Worm (Caenorhabditis elegans): ENCODE data around the gene F54G2.1.

Gene F54G2.1

DNA sequence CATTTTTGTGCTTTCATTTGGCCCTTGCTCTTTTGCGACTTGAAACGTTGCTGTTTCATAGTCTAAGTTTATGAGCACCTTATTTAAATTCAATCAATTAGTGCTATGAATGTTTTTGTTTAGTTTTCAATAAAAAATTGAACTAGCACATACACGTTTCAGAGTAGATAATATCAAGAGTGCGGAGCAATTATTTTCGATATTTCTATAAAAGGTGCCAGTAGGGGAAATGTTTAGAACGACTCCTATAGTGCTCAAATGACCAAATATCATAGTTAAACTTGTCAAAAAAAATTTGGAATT is 68.5 kb downstream of the F54G2.1 start (continued):
- TF ChIP-seq hrde-1 (tag; optimal IDR thresholded peaks at IDR 0.05; ENCODE audit: borderline replicate concordance) = no peak

DNA sequence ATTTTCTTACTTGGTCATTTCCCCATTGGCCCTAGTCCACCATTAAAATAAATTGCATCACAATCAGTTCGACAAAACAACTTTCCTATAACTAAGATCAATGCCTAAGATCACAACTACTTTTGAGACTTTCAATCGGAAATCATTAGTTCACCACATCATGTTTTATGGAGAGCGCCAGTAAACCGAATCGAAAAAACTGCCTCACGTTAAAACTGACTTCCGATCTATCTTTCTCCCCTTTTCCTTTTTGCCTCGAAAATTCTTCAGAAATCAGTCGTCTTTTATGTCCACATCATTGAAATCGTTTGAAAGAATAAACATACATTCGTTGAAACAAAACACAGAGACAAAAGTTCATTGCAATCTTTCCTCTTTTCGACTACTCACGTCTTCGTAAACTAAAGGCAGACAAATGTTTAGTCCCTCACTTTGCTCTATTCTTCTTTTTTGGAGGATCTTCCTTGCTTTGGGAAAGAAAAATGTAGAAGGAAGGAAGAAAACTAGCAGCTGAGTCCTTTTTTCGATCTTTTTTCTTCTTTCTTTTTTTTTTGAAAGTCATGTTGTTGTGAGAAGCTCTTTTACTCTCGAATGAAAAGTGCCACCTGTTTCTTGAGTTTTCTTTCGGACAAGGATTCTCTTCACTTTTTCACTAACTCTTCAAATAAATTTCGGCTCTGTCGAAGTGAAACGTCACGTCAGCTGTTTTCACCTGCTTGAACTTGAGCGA is 69.0 kb downstream of the F54G2.1 start:
- no peak for TF ChIP-seq attf-5 (GFP tag; optimal IDR thresholded peaks at IDR 0.05)
- peak; percentile 4 for TF ChIP-seq lin-40 (tag; optimal IDR thresholded peaks at IDR 0.05)
- TF ChIP-seq zim-3 (tag; optimal IDR thresholded peaks at IDR 0.05) = no peak

DNA sequence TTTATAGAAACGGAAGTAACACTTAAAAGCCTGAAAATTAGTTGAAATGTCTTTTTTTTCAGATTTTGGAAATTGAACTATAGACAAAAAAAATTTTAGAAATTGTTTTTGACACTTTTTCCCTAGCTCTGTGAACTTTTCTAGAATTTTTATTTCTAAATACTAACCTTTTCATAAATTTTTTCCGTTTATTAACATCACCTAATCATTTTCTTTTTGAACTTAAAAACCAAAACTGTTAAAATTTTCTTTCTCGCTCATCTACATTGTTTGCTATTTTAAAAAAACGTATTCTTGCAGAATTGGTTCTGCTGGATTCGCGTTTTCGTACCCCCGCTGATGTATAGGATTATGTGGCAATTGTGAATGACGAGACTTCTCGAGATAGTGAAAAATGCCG is 70.5 kb downstream of the F54G2.1 start, which contains the start of the genes nhr-40 and T03G6.7:
nhr-40 (plus strand) TSS at position 301 of the 400 bp plus-strand sequence.
T03G6.7 (plus strand) TSS at position 337 of the 400 bp plus-strand sequence.
- TF ChIP-seq K12H6.12 (tag; optimal IDR thresholded peaks at IDR 0.05) (no peak), ceh-27 (GFP tag; optimal IDR thresholded peaks at IDR 0.05) (no peak), mxl-1 (tag; optimal IDR thresholded peaks at IDR 0.05) (no peak), nhr-120 (GFP tag; IDR thresholded peaks at IDR 0.05) (no peak), F55B11.4 (tag; optimal IDR thresholded peaks at IDR 0.05; ENCODE audit: borderline replicate concordance, insufficient read depth) (no peak)

DNA sequence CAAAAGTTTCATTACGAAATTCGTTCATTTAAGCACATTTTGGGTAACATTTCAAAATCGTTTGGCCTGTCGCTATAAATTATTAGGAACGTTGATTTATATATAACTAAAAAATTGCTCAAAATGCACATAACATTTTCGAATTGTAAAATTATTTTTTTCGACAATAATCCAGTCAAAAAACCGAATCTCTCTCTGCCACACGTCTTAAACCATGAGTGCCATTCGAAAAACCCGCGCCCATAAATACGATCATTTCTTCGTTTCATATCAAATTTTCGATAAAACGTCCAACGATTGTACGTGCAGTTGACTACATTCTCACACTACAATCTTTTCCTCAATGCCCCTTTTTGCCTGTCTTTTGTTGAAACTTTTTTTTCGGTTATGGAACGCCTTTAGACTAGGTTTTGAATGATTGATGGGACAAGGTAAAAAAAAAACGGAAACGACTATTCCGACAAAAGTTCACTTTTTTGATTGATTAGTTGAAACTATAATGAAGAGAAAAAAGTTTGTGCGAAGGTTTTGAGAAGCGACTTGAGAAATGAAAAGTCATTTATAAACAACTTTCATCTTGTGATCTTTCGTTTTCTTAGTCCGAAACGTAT is 71.4 kb downstream of the F54G2.1 start:
- TF ChIP-seq B0035.1 (tag; optimal IDR thresholded peaks at IDR 0.05) = no peak
- peak; percentile 63 for TF ChIP-seq lin-40 (tag; optimal IDR thresholded peaks at IDR 0.05)
- TF ChIP-seq nhr-80 (tag; optimal IDR thresholded peaks at IDR 0.05) = peak; percentile 68

DNA sequence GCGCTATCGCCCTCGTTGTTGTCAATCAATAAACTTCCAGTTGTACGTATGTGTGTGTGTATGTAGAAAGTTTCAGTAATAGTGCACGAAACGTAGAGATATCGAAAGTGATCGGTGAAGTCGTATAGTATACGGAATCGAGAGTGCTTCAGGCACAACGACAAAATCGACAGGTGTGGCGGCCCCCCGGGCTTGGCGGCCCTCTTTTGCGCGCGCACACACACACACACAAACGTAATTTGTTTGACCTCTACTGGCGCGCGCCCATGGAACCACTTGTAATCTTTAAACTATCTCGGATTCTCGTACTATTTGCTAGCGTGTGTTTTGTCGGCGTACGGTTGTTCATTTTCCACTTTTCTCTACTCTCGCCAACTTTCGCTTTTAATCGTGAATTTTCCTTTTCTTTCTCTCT is 72.6 kb downstream of the F54G2.1 start:
- TF ChIP-seq hrde-1 (tag; optimal IDR thresholded peaks at IDR 0.05; ENCODE audit: borderline replicate concordance) (no peak), hsf-1 (GFP tag; IDR thresholded peaks at IDR 0.05) (no peak), nhr-179 (tag; optimal IDR thresholded peaks at IDR 0.05) (no peak), ceh-27 (GFP tag; optimal IDR thresholded peaks at IDR 0.05) (peak; percentile 69), repo-1 (tag; optimal IDR thresholded peaks at IDR 0.05) (no peak), pbrm-1 (GFP tag; IDR thresholded peaks at IDR 0.05) (0 out of 2 replicates have a peak, but pooled peaks have one; percentile 21), rcor-1 (GFP tag; IDR thresholded peaks at IDR 0.05) (no peak), egl-44 (GFP tag; IDR thresholded peaks at IDR 0.05) (no peak), K12H6.12 (tag; optimal IDR thresholded peaks at IDR 0.05) (peak; percentile 14), F23B12.7 (tag; optimal IDR thresholded peaks at IDR 0.05; ENCODE audit: insufficient read depth) (no peak), hmg-1.2 (GFP tag; IDR thresholded peaks at IDR 0.05) (peak; percentile 40; the same call in 1 of the 2 replicates), ceh-58 (GFP tag; IDR thresholded peaks at IDR 0.05) (no peak), attf-5 (GFP tag; optimal IDR thresholded peaks at IDR 0.05) (no peak), attf-6 (GFP tag; IDR thresholded peaks at IDR 0.05) (no peak), nhr-27 (tag; optimal IDR thresholded peaks at IDR 0.05) (no peak), F57C9.4 (tag; optimal IDR thresholded peaks at IDR 0.05) (no peak), ztf-26 (tag; optimal IDR thresholded peaks at IDR 0.05) (peak; percentile 17), lin-40 (tag; optimal IDR thresholded peaks at IDR 0.05) (peak; percentile 40), mel-28 (tag; optimal IDR thresholded peaks at IDR 0.05; ENCODE audit: borderline replicate concordance) (no peak), hlh-26 (GFP tag; conservative IDR thresholded peaks at IDR 0.05) (no peak), dpl-1 (GFP tag; optimal IDR thresholded peaks at IDR 0.05) (no peak), F57A8.1 (GFP tag; optimal IDR thresholded peaks at IDR 0.05) (no peak), nhr-80 (tag; optimal IDR thresholded peaks at IDR 0.05) (peak; percentile 35), pha-4 (tag; optimal IDR thresholded peaks at IDR 0.05) (no peak), dox-1 (GFP tag; IDR thresholded peaks at IDR 0.05) (no peak), F49E8.2 (tag; optimal IDR thresholded peaks at IDR 0.05; ENCODE audit: insufficient read depth) (no peak), efl-1 (GFP tag; optimal IDR thresholded peaks at IDR 0.05) (peak; percentile 33), ceh-40 (GFP tag; IDR thresholded peaks at IDR 0.05) (no peak), madf-10 (tag; optimal IDR thresholded peaks at IDR 0.05) (no peak), ztf-22 (GFP tag; optimal IDR thresholded peaks at IDR 0.05) (peak; percentile 9), lin-26 (GFP tag; IDR thresholded peaks at IDR 0.05) (peak; percentile 49; the same call in 1 of the 2 replicates), lin-35 (GFP tag; optimal IDR thresholded peaks at IDR 0.05) (no peak), zim-3 (tag; optimal IDR thresholded peaks at IDR 0.05) (no peak), nhr-90 (tag; optimal IDR thresholded peaks at IDR 0.05) (no peak)
